Worm (Caenorhabditis elegans) whole organism, late embryonic: ENCODE results near the gene daam-1.

ENCODE experiments used
- Y22D7AL.16 ChIP-seq: sonication (generic microtip); optimal IDR thresholded peaks from 2 replicates; lab custom pipeline; 2016; ENCODE audit warnings: missing genetic modification characterization, missing compliant biosample characterization
- ceh-31 ChIP-seq: sonication (generic microtip); optimal IDR thresholded peaks from 2 replicates; lab custom pipeline; 2016; ENCODE audit warnings: missing genetic modification characterization, missing compliant biosample characterization
- ceh-45 ChIP-seq: fragments of 200-800 bp; sonication (Bioruptor generic); IDR thresholded peaks from 2 replicates; pipeline ENCODE4 v1.3.6; 2022; ENCODE audit warnings: missing genetic modification reagents, missing genetic modification characterization, missing compliant biosample characterization
- dve-1 ChIP-seq: sonication (generic microtip); optimal IDR thresholded peaks from 2 replicates; lab custom pipeline; 2017; ENCODE audit warnings: antibody characterized with exemption, mild to moderate bottlenecking, missing genetic modification characterization, missing compliant biosample characterization
- elt-2 ChIP-seq: sonication (generic microtip); optimal IDR thresholded peaks from 2 replicates; lab custom pipeline; 2016; ENCODE audit warnings: missing genetic modification reagents, missing genetic modification characterization, missing compliant biosample characterization
- mec-3 ChIP-seq: sonication (generic microtip); optimal IDR thresholded peaks from 2 replicates; lab custom pipeline; 2016; ENCODE audit warnings: borderline replicate concordance, missing genetic modification characterization, missing compliant biosample characterization

ce11 chrV:58971-59370 is 24.7 kb downstream of the daam-1 start, which contains the start of gene cyp-29A3:
- TF ChIP-seq mec-3 (tag; lab: Kevin White, UChicago): no peak
- TF ChIP-seq ceh-45: no peak
- no peak for TF ChIP-seq ceh-31
- TF ChIP-seq dve-1 (tag; lab: Kevin White, UChicago): no peak
- peak; percentile 17 for TF ChIP-seq elt-2 (tag; lab: Kevin White, UChicago)
- no peak for TF ChIP-seq Y22D7AL.16
